Fruit fly (Drosophila melanogaster) ovary, adult (tissue): ENCODE data around the gene CG33159.

Source experiments
- CG17801 ChIP-seq: fragments of 200-800 bp; optimal IDR thresholded peaks from 2 replicates; lab custom pipeline; 2019; ENCODE audit warnings: missing biosample characterization, mild to moderate bottlenecking, missing genetic modification characterization, moderate library complexity; ENCODE audit not compliant: partially characterized antibody

Gene CG33159

DNA sequence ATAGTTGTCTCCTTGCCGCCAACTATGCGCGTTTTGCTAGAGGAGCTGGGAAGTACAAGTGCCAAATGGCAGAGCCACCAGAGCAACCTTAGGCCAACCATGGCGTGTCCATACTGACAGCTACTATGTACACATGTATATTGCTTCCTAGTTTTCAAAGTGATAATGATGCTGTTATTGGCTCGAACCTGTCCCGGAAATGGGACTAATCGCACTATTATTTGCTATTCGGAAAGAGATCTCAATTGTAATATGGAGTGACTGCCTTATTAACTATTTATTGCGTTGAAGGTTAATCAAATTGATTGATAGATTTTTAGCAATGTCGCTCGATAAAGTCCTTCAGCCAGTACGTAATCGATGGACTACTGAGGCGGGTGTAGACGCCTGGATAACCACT, at the start of gene CG33159:
TSS of gene CG33159 (minus strand) at position 101 of the 400 bp plus-strand sequence.
- no peak for TF ChIP-seq CG17801 (GFP tag; lab: Kevin White, UChicago)

DNA sequence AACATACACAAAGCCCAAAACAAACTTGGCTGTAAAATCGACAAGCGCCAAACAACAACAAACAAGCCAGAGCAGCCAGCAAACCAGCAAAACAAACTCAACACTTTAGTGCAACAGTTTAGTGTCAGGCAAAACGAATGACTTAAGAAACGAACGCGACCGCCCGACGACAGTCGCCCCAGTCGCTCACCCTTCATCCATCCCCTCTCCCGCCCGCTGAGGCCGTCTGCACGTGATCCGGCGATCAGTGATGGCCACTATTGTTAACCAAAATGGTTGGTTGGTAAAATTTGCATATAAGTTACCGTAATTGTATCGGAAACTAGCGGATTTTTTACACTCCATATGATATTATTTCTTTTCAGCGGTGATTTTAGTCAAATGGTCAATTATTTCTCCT, 49.4 kb upstream of the CG33159 start:
- no peak for TF ChIP-seq CG17801 (GFP tag; lab: Kevin White, UChicago)

dm6 chr3L:3252884-3253283, 48.6 kb upstream of the CG33159 start:
- no peak for TF ChIP-seq CG17801 (GFP tag; lab: Kevin White, UChicago)

- no peak for TF ChIP-seq CG17801 (GFP tag; lab: Kevin White, UChicago)
Measured at dm6 chr3L:3251659-3252490, 47.6 kb upstream of the CG33159 start.

dm6 chr3L:3250922-3251658, 46.8 kb upstream of the CG33159 start:
- no peak for TF ChIP-seq CG17801 (GFP tag; lab: Kevin White, UChicago)

DNA sequence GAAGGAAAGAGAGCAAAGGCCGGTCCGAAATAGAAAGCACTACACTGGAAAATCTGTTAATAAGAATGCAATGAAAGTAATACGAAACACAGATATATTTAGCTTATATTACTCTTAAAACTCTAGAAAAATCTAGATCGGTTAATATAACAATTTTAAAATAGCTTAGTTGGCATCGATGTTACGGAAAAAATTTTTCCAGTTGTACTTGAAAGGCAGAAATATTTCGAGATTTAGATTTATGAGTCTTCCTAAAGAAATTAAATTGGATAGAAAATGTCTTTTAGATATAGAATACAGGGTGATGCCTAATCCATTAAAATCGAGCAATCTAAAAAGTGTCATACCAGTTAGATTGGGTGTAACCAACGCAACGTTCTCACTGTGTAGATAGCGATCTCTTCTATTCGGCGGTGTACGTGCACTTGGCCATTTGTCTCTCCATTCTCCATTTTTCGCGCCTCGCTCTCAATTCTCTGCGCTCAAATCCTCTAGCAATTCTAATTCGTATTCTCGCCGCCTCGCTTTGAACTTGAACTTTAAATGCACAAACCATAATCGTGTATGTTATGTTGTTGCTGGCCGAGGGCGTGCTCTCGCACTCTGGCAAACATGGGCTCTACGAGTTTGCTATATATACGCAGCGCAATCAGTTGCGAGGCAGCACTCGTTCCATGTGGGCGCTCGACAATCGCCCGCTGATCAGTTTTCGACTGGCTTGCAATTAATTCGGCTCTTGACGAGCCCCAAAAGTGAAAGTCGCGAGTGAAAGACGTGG, 45.9 kb upstream of the CG33159 start:
- peak; percentile 92 for TF ChIP-seq CG17801 (GFP tag; lab: Kevin White, UChicago)

DNA sequence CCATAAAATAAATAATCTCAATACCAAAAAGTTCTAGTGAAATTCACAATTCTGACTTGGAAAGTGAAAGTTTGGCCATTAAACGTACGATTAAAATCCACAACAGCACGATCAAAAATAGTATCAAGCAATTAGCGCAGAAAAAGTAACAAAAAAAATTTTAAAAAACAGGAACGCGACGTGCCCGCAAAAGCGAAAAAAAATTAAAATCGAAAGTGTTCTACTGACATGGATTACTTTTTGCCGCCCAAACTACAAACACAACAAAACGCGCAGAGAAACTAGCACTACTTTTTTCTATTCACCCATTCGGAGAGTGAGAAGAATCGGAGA, 45.4 kb upstream of the CG33159 start:
- TF ChIP-seq CG17801 (GFP tag; lab: Kevin White, UChicago): no peak

DNA sequence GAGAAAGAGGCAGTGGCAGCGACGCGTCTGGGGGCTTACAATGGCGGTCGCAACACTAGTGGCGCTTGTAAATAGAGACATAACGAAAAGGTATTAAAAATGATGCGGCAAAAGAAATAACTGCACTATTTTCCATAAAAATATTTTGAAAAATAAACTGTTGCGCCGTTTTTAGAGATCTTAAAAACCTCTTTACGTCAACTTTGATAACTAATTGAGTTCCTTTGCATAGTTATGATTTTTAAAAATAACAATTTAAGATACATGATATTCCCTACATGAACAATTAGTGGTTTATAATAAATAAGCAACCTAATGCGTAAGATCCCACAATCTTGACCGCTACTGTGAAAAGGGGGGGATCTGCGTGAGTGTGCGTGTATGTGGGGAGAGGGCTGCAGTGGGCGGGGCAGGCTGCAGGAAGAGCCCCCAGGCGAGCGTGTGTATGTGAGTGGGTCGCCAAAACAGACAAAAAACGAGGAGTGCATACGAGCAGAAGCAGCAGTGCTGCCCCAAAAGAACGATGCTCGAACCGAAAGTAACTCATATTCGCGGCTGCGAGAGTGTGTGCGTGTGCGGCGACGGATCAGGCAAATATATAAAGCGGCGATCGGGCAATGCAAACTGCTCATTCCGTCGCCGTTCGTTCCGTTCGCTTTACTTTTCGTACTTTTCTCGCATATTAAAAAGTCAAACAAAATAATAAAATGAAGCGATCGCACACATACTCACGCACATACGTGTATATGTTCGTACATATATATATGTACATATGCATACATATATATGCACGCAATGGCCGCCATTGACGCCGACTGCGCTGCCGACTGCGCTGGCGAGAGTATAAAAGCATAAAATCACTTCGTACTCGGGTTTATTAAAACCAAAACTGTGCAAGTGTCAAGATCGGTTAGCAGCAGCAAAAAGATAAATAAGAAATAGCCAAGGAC, 44.7 kb upstream of the CG33159 start:
- peak; percentile 42 for TF ChIP-seq CG17801 (GFP tag; lab: Kevin White, UChicago)

DNA sequence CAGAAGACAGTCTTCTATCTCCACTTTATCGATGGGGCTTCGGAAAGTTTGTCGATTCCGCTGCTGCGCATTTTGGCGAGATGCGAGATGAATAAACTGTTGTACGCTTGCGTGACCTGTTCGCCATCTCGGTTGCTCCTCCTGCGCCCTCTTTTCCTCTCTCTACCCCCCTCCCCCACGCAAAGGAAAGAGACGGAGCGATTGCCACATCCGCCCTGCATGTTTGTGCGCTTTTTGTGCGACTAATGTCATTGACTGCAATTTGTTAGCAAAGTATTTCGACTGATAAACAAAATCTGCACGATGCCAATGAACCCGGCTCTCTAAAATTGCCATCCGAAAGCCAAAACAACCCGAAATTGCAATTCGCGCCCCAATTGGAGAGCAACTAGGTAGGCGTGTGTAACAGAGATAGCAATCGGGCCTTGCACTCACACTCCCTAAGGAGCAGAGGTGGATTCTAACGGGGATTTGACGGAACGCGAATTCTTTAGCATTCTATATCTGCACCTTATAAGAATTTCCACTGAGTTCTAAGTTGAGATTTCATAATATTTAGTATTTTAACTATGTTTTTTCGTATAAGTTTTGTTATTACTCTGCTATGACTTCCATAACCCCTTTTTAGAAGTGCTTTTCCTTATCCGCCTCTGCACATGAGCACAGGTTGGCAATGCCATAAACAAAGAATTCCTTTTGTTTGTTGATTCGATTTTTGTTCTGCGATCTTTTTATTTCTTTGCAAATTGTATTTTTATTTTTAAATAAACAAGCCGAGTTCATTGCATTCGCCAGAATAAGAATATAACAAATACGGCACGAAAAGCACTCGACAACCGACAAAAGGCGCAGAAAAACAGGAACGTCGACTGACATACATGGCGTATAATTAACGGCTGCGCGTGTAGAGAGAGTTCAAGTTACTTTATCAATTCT, 43.1 kb upstream of the CG33159 start, which contains the start of gene CG43389:
TSS of gene CG43389 (plus strand) at position 886 of the 936 bp plus-strand sequence.
- TF ChIP-seq CG17801 (GFP tag; lab: Kevin White, UChicago): no peak

- peak; percentile 45 for TF ChIP-seq CG17801 (GFP tag; lab: Kevin White, UChicago)
Measured at dm6 chr3L:3246378-3247129, 42.3 kb upstream of the CG33159 start.

DNA sequence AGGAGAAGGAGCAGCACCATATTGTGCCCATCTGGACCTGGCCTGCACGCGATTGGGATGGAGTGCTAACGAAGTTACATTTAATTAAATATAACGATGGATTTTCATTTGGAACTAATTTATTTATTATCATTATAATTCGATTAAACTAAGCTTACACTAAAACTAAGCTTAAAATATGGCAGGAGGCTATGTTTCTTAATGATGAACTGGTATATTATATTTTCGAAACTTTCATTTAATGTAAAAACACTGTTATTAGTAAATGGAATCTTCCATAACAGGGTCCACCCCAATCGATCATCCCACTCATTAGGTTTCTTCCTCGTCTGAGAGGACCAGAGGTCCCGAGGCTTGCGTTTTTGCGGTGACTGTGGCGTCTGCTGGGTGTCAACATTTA, 40.9 kb upstream of the CG33159 start:
- no peak for TF ChIP-seq CG17801 (GFP tag; lab: Kevin White, UChicago)
